Fruit fly (Drosophila melanogaster): ENCODE results near the gene ClC-c.

- TF ChIP-seq br (GFP tag; optimal IDR thresholded peaks at IDR 0.05) (no peak), tai (GFP tag; optimal IDR thresholded peaks at IDR 0.05) (no peak), CG32264 (GFP tag; optimal IDR thresholded peaks at IDR 0.05) (no peak), pan (optimal IDR thresholded peaks at IDR 0.05) (no peak), psq (GFP tag; optimal IDR thresholded peaks at IDR 0.05) (no peak)
Measured at dm6 chr3L:16097393-16097884, 7.2 kb downstream of the ClC-c start, which contains the start of the genes CG13074 and ATPsynbetaL.
